Worm (Caenorhabditis elegans) whole organism, L1 larva: ENCODE results near the gene nep-4.

ENCODE experiments used
- lin-39 ChIP-seq: fragments of 150-350 bp; optimal IDR thresholded peaks from 2 replicates; lab custom pipeline; 2014; ENCODE audit warnings: missing biosample characterization, missing genetic modification reagents, missing genetic modification characterization
- unc-62 ChIP-seq: fragments of 150-350 bp; optimal IDR thresholded peaks from 2 replicates; lab custom pipeline; 2014; ENCODE audit warnings: missing biosample characterization, missing genetic modification reagents, missing genetic modification characterization

- no peak for TF ChIP-seq lin-39 (tag; lab: Kevin White, UChicago)
- no peak for TF ChIP-seq unc-62 (GFP tag; lab: Kevin White, UChicago)
These were observed 1.7 kb downstream of the nep-4 start for ce11 chrX:6861564-6861963.
